Worm (Caenorhabditis elegans) whole organism, midembryonic: ENCODE data around the gene str-209.

ENCODE experiments used
- flt-1 ChIP-seq: fragments of 200-800 bp; sonication (Bioruptor generic); IDR thresholded peaks from 2 replicates; pipeline ENCODE4 v1.3.6; 2022; ENCODE audit warnings: missing genetic modification characterization, missing compliant biosample characterization
- klf-2 ChIP-seq: fragments of 200-800 bp; sonication (Bioruptor generic); conservative IDR thresholded peaks from 2 replicates; pipeline ENCODE4 v1.3.6; 2022; ENCODE audit warnings: missing genetic modification reagents, missing genetic modification characterization, missing compliant biosample characterization
- ztf-23 ChIP-seq: fragments of 200-800 bp; sonication (Bioruptor generic); IDR thresholded peaks from 2 replicates; pipeline ENCODE4 v1.3.6; 2022; ENCODE audit warnings: missing genetic modification reagents, missing genetic modification characterization, missing compliant biosample characterization
- ztf-29 ChIP-seq: fragments of 200-800 bp; sonication (Bioruptor generic); IDR thresholded peaks from 2 replicates; pipeline ENCODE4 v1.3.6; 2022; ENCODE audit warnings: missing genetic modification reagents, missing genetic modification characterization, missing compliant biosample characterization

DNA sequence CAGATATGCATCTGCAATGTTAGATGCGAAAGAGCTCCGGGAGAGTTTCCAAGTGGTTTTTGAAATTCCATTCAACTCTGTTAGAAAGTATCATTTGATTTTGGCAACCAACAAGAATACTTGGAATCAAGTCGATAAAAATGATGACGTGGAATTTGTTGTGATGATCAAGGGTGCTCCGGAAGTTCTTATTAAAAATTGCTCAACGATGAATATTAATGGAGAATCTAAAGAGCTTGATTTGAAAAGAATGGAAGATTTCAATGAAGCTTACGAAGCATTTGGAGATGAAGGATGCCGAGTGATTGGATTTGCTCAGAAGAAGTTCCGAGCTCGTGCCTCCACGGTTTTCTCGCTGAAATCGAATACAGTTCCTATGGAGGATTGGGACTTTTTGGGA, 11.4 kb upstream of the str-209 start:
- TF ChIP-seq klf-2 (GFP tag; lab: Robert Waterston, UW): no peak
- TF ChIP-seq ztf-29 (GFP tag; lab: Robert Waterston, UW): no peak
- no peak for TF ChIP-seq flt-1 (GFP tag; lab: Robert Waterston, UW)
- no peak for TF ChIP-seq ztf-23 (GFP tag; lab: Robert Waterston, UW)
